Worm (Caenorhabditis elegans): ENCODE results near the gene math-48.

- no peak for TF ChIP-seq nhr-12 (tag; optimal IDR thresholded peaks at IDR 0.05)
- no peak for TF ChIP-seq unc-62 (GFP tag; optimal IDR thresholded peaks at IDR 0.05)
- no peak for TF ChIP-seq elt-3 (tag; optimal IDR thresholded peaks at IDR 0.05)
- no peak for TF ChIP-seq lin-13 (tag; optimal IDR thresholded peaks at IDR 0.05)
- no peak for TF ChIP-seq mep-1 (tag; optimal IDR thresholded peaks at IDR 0.05)
- TF ChIP-seq ztf-11 (tag; optimal IDR thresholded peaks at IDR 0.05): no peak
These were observed 33.6 kb downstream of the math-48 start, which contains the start of gene math-31 for ce11 chrII:1912741-1913140.
